Worm (Caenorhabditis elegans) whole organism, young adult: ENCODE results near the gene C17G10.7.
A peak's percentile ranks its signal among the peaks of the same experiment; 100 is the strongest.

Experiments used
- F22D6.2 ChIP-seq: sonication (generic microtip); optimal IDR thresholded peaks from 2 replicates; lab custom pipeline; 2016; ENCODE audit warnings: mild to moderate bottlenecking, missing genetic modification characterization, missing compliant biosample characterization
- F33H1.4 ChIP-seq: fragments of 200-800 bp; sonication (Bioruptor generic); IDR thresholded peaks from 2 replicates; pipeline ENCODE4 v1.3.6; 2022; ENCODE audit warnings: missing genetic modification reagents, missing genetic modification characterization, missing compliant biosample characterization
- F49E8.2 ChIP-seq: sonication (generic microtip); optimal IDR thresholded peaks from 3 replicates; lab custom pipeline; 2017; ENCODE audit warnings: missing genetic modification characterization, mild to moderate bottlenecking, missing compliant biosample characterization, antibody characterized with exemption, moderate library complexity; ENCODE audit not compliant: insufficient read depth
- F57C9.4 ChIP-seq: sonication (generic microtip); optimal IDR thresholded peaks from 2 replicates; lab custom pipeline; 2017; ENCODE audit warnings: mild to moderate bottlenecking, missing genetic modification characterization, missing compliant biosample characterization
- T26A5.8 ChIP-seq: sonication (generic microtip); optimal IDR thresholded peaks from 2 replicates; lab custom pipeline; 2016; ENCODE audit warnings: missing genetic modification characterization, missing compliant biosample characterization
- Y56A3A.18 ChIP-seq: fragments of 200-800 bp; sonication (Bioruptor generic); IDR thresholded peaks from 2 replicates; pipeline ENCODE4 v1.3.6; 2022; ENCODE audit warnings: missing genetic modification reagents, missing genetic modification characterization, missing compliant biosample characterization
- atf-7 ChIP-seq: sonication (generic microtip); optimal IDR thresholded peaks from 2 replicates; lab custom pipeline; 2017; ENCODE audit warnings: mild to moderate bottlenecking, missing genetic modification characterization, missing compliant biosample characterization
- attf-6 ChIP-seq: fragments of 200-800 bp; sonication (Bioruptor generic); IDR thresholded peaks from 2 replicates; pipeline ENCODE4 v1.3.6; 2022; ENCODE audit warnings: missing genetic modification reagents, missing genetic modification characterization, missing compliant biosample characterization
- bed-1 ChIP-seq: fragments of 200-800 bp; sonication (Bioruptor generic); IDR thresholded peaks from 2 replicates; pipeline ENCODE4 v1.3.6; 2022; ENCODE audit warnings: missing genetic modification reagents, missing genetic modification characterization, missing compliant biosample characterization
- cebp-1 ChIP-seq, 2 experiments: fragments of 200-800 bp in 1 of 2; sonication (Bioruptor generic) in 1 of 2; sonication (generic microtip) in 1 of 2; IDR thresholded peaks in 1 of 2; optimal IDR thresholded peaks in 1 of 2; 2 replicates each; pipeline versions ENCODE4 v1.3.6 to Lab custom; 2017 to 2022; ENCODE audit warnings: missing compliant biosample characterization in 2 of 2, missing genetic modification characterization in 2 of 2, mild to moderate bottlenecking in 1 of 2, missing genetic modification reagents in 1 of 2, moderate library complexity in 1 of 2
- chd-7 ChIP-seq: sonication (generic microtip); optimal IDR thresholded peaks from 2 replicates; lab custom pipeline; 2016; ENCODE audit warnings: mild to moderate bottlenecking, missing genetic modification characterization, moderate library complexity, missing compliant biosample characterization
- die-1 ChIP-seq: sonication (generic microtip); optimal IDR thresholded peaks from 2 replicates; lab custom pipeline; 2016; ENCODE audit warnings: missing genotype, mild to moderate bottlenecking, missing genetic modification characterization, missing compliant biosample characterization
- egl-18 ChIP-seq: fragments of 200-800 bp; sonication (Bioruptor generic); IDR thresholded peaks from 2 replicates; pipeline ENCODE4 v1.3.6; 2022; ENCODE audit warnings: missing genetic modification reagents, missing genetic modification characterization, missing compliant biosample characterization
- egl-44 ChIP-seq: fragments of 200-800 bp; sonication (Bioruptor generic); IDR thresholded peaks from 2 replicates; pipeline ENCODE4 v1.3.6; 2022; ENCODE audit warnings: missing genetic modification reagents, missing genetic modification characterization, missing compliant biosample characterization
- egrh-3 ChIP-seq: fragments of 200-800 bp; sonication (Bioruptor generic); IDR thresholded peaks from 2 replicates; pipeline ENCODE4 v1.3.6; 2022; ENCODE audit warnings: missing genetic modification reagents, missing genetic modification characterization, missing compliant biosample characterization
- gei-17 ChIP-seq: fragments of 200-800 bp; sonication (Bioruptor generic); optimal IDR thresholded peaks from 2 replicates; lab custom pipeline; 2018; ENCODE audit warnings: mild to moderate bottlenecking, missing genetic modification characterization, missing compliant biosample characterization
- let-526 ChIP-seq: fragments of 200-800 bp; sonication (Bioruptor generic); IDR thresholded peaks from 2 replicates; pipeline ENCODE4 v1.3.6; 2022; ENCODE audit warnings: missing genetic modification reagents, missing genetic modification characterization, missing compliant biosample characterization
- let-607 ChIP-seq, 2 experiments: fragments of 200-800 bp in 1 of 2; sonication (Bioruptor generic) in 1 of 2; sonication (generic microtip) in 1 of 2; optimal IDR thresholded peaks; 2 replicates each; lab custom pipeline; 2016 to 2018; ENCODE audit warnings: mild to moderate bottlenecking in 2 of 2, missing compliant biosample characterization in 2 of 2, missing genetic modification characterization in 2 of 2, moderate library complexity in 2 of 2, missing genotype in 1 of 2
- lin-26 ChIP-seq: fragments of 200-800 bp; sonication (Bioruptor generic); IDR thresholded peaks from 2 replicates; pipeline ENCODE4 v1.3.6; 2022; ENCODE audit warnings: missing genetic modification reagents, missing genetic modification characterization, missing compliant biosample characterization
- lin-40 ChIP-seq: sonication (generic microtip); optimal IDR thresholded peaks from 2 replicates; lab custom pipeline; 2016; ENCODE audit warnings: missing genetic modification characterization, mild to moderate bottlenecking, missing compliant biosample characterization, missing genotype, missing genetic modification reagents
- lir-1 ChIP-seq: fragments of 200-800 bp; sonication (Bioruptor generic); conservative IDR thresholded peaks from 2 replicates; pipeline ENCODE4 v1.3.6; 2022; ENCODE audit warnings: missing genetic modification reagents, missing genetic modification characterization, missing compliant biosample characterization
- madf-8 ChIP-seq: fragments of 200-800 bp; sonication (Bioruptor generic); conservative IDR thresholded peaks from 2 replicates; pipeline ENCODE4 v1.3.6; 2022; ENCODE audit warnings: missing genetic modification reagents, missing genetic modification characterization, missing compliant biosample characterization
- nhr-120 ChIP-seq: fragments of 200-800 bp; sonication (Bioruptor generic); IDR thresholded peaks from 2 replicates; pipeline ENCODE4 v1.3.6; 2022; ENCODE audit warnings: missing genetic modification characterization, missing compliant biosample characterization
- nhr-80 ChIP-seq: sonication (generic microtip); optimal IDR thresholded peaks from 2 replicates; lab custom pipeline; 2016; ENCODE audit warnings: missing genetic modification characterization, missing compliant biosample characterization
- nhr-90 ChIP-seq: sonication (generic microtip); optimal IDR thresholded peaks from 2 replicates; lab custom pipeline; 2016; ENCODE audit warnings: missing genotype, mild to moderate bottlenecking, missing genetic modification characterization, missing compliant biosample characterization
- pbrm-1 ChIP-seq: fragments of 200-800 bp; sonication (Bioruptor generic); IDR thresholded peaks from 2 replicates; pipeline ENCODE4 v1.3.6; 2022; ENCODE audit warnings: missing genetic modification reagents, missing genetic modification characterization, missing compliant biosample characterization
- pha-4 ChIP-seq: fragments of 150-350 bp; sonication (generic microtip); optimal IDR thresholded peaks from 2 replicates; lab custom pipeline; 2014; ENCODE audit warnings: missing biosample characterization, missing genetic modification reagents, missing genetic modification characterization
- rpc-1 ChIP-seq, 2 experiments: fragments of 150-350 bp in 1 of 2; sonication (generic microtip) in 1 of 2; optimal IDR thresholded peaks; 2 replicates each; lab custom pipeline; 2014 to 2018; ENCODE audit warnings: missing biosample characterization in 1 of 2, missing genetic modification characterization in 1 of 2, missing genetic modification reagents in 1 of 2, missing genotype in 1 of 2
- sdz-38 ChIP-seq: sonication (generic microtip); optimal IDR thresholded peaks from 2 replicates; lab custom pipeline; 2016; ENCODE audit warnings: missing genotype, missing genetic modification characterization, missing compliant biosample characterization
- snpc-1.1 ChIP-seq: sonication (generic microtip); optimal IDR thresholded peaks from 2 replicates; lab custom pipeline; 2017; ENCODE audit warnings: missing genetic modification characterization, mild to moderate bottlenecking, missing compliant biosample characterization, antibody characterized with exemption, moderate library complexity, missing genotype, missing genetic modification reagents; ENCODE audit not compliant: insufficient read depth
- snpc-4 ChIP-seq, 5 experiments: fragments of 150-350 bp in 1 of 5; sonication (generic microtip) in 4 of 5; optimal IDR thresholded peaks; 2 replicates each; lab custom pipeline; 2014 to 2018; ENCODE audit warnings: missing genetic modification characterization in 5 of 5, missing biosample characterization in 3 of 5, antibody characterized with exemption in 2 of 5, mild to moderate bottlenecking in 2 of 5, missing compliant biosample characterization in 2 of 5, missing genotype in 2 of 5, moderate library complexity in 2 of 5, missing genetic modification reagents in 1 of 5
- zfh-2 ChIP-seq: fragments of 200-800 bp; sonication (Bioruptor generic); conservative IDR thresholded peaks from 2 replicates; pipeline ENCODE4 v1.3.6; 2022; ENCODE audit warnings: missing genetic modification reagents, missing genetic modification characterization, missing compliant biosample characterization
- ztf-18 ChIP-seq: sonication (generic microtip); optimal IDR thresholded peaks from 2 replicates; lab custom pipeline; 2016; ENCODE audit warnings: missing genotype, mild to moderate bottlenecking, missing genetic modification characterization, missing compliant biosample characterization
- ztf-22 ChIP-seq: fragments of 200-800 bp; sonication (Bioruptor generic); optimal IDR thresholded peaks from 2 replicates; lab custom pipeline; 2018; ENCODE audit warnings: mild to moderate bottlenecking, missing genetic modification characterization, moderate library complexity, missing compliant biosample characterization
- ztf-25 ChIP-seq: fragments of 200-800 bp; sonication (Bioruptor generic); IDR thresholded peaks from 2 replicates; pipeline ENCODE4 v1.3.6; 2022; ENCODE audit warnings: missing genetic modification reagents, missing genetic modification characterization, missing compliant biosample characterization
- ztf-6 ChIP-seq: fragments of 200-800 bp; sonication (Bioruptor generic); IDR thresholded peaks from 2 replicates; pipeline ENCODE4 v1.3.6; 2022; ENCODE audit warnings: missing genetic modification reagents, missing genetic modification characterization, missing compliant biosample characterization

Gene C17G10.7

DNA sequence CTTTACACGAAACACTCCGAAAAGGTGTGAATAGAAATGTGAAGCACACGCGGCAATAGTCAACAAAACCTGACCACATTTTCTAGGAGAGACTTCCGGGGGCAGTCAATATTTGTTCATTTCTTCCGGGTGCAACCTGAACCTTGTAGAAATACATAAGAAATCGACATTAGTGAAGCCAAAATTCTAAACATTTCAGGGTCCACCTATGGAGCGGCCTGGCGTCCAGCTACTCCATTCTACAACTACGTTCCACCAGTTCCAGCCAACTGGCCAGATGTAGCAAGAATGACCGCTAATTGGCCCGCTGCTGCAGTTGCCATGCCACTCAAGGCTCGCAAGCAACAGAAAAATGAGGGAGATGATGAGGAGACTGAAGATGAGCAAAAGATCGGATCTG lies 28.4 kb downstream of the C17G10.7 start:
- no peak for TF ChIP-seq pha-4
- no peak for TF ChIP-seq let-607 (tag; optimal IDR thresholded peaks at IDR 0.05; lab: Kevin White, UChicago)
- TF ChIP-seq cebp-1 (GFP tag; IDR thresholded peaks at IDR 0.05; lab: Robert Waterston, UW), result no peak
- no peak for TF ChIP-seq cebp-1 (tag; optimal IDR thresholded peaks at IDR 0.05; lab: Kevin White, UChicago)
- 0 out of 2 replicates have a peak, but pooled peaks have one; percentile 56 for TF ChIP-seq bed-1 (GFP tag; lab: Robert Waterston, UW)
- no peak for TF ChIP-seq madf-8 (GFP tag; lab: Robert Waterston, UW)
- no peak for TF ChIP-seq attf-6 (GFP tag; lab: Robert Waterston, UW)
- TF ChIP-seq, all 124 proteins: peak for 1

DNA sequence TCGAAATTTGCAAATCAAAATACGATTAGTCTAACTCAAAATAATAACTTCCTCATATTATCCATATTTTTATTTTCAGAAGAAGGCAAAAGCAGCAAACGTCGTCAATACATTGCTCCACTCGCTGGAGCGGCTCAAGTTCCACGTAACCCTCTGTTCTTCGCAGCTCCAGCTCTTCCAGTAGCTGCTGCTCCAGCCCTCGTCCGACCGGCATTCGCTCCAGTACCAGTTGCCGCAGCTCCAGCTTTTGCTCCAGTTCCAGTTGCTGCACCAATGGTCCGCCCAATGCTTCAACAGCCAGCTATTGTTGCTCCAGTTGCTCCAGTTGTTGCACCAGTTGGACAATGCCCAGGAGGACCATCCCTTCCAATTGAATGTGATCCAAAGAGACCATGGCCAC lies 28.9 kb downstream of the C17G10.7 start:
- peak; percentile 76 for TF ChIP-seq egrh-3
- no peak for TF ChIP-seq gei-17 (GFP tag; lab: Kevin White, UChicago)
- TF ChIP-seq zfh-2 (GFP tag; lab: Robert Waterston, UW), result peak; percentile 74; the same call in 1 of the 2 replicates
- no peak for TF ChIP-seq sdz-38 (tag; lab: Kevin White, UChicago)
- no peak for TF ChIP-seq nhr-120 (GFP tag; lab: Robert Waterston, UW)
- TF ChIP-seq snpc-1.1 (tag; lab: Kevin White, UChicago), result no peak
- TF ChIP-seq F57C9.4, result no peak
- no peak for TF ChIP-seq let-526 (GFP tag; lab: Robert Waterston, UW)
- TF ChIP-seq ztf-6 (GFP tag; lab: Robert Waterston, UW), result no peak
- TF ChIP-seq cebp-1 (GFP tag; IDR thresholded peaks at IDR 0.05; lab: Robert Waterston, UW), result no peak
- TF ChIP-seq cebp-1 (tag; optimal IDR thresholded peaks at IDR 0.05; lab: Kevin White, UChicago), result no peak
- no peak for TF ChIP-seq pbrm-1
- TF ChIP-seq lin-26 (GFP tag; lab: Robert Waterston, UW), result no peak
- no peak for TF ChIP-seq snpc-4 (GFP tag; optimal IDR thresholded peaks at IDR 0.05; lab: Kevin White, UChicago)
- TF ChIP-seq snpc-4 (tag; optimal IDR thresholded peaks at IDR 0.05; lab: Kevin White, UChicago), result no peak
- TF ChIP-seq lin-40 (tag; lab: Kevin White, UChicago), result no peak
- no peak for TF ChIP-seq die-1 (tag; lab: Kevin White, UChicago)
- TF ChIP-seq Y56A3A.18 (GFP tag; lab: Robert Waterston, UW), result no peak

DNA sequence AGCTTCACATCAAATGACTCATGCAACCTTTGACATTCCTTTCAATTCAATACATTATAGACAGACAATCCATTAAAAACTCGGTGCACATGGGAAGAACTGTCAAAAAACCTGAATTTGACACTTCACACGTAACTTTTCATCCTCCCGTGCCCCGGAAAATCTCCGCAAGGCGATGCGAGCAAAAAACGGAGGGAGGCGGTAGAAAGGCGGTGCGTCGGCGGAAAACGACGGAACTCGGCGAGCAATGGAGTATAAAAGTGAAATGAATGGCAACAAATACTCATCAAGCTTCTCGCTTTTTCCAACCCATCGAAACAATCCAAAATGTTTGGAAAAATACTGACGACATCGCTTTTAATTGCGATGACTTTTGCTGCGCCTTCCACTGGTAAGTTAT lies 29.6 kb downstream of the C17G10.7 start, which contains the start of gene T25E4.1:
Gene T25E4.1 (plus strand): TSS at position 301 of the 400 bp plus-strand sequence.
- TF ChIP-seq ztf-18 (tag; lab: Kevin White, UChicago) (no peak), nhr-90 (tag; lab: Kevin White, UChicago) (no peak), egl-44 (no peak), egl-18 (no peak), ztf-25 (GFP tag; lab: Robert Waterston, UW) (no peak), chd-7 (no peak), T26A5.8 (no peak), ztf-22 (GFP tag; lab: Kevin White, UChicago) (no peak), F49E8.2 (tag; lab: Kevin White, UChicago) (no peak), atf-7 (tag; lab: Kevin White, UChicago) (no peak), nhr-80 (tag; lab: Kevin White, UChicago) (no peak), lir-1 (no peak), rpc-1 (optimal IDR thresholded peaks at IDR 0.05; lab: Kevin White, UChicago) (no peak), rpc-1 (tag; optimal IDR thresholded peaks at IDR 0.05; lab: Kevin White, UChicago) (no peak), F33H1.4 (GFP tag; lab: Robert Waterston, UW) (no peak), F22D6.2 (tag; lab: Kevin White, UChicago) (no peak)
